Fruit fly (Drosophila melanogaster): ENCODE data around the gene Cyp28c1.

dm6 chrX:11858439-11858813 is 19.0 kb downstream of the Cyp28c1 start:
- TF ChIP-seq insv (optimal IDR thresholded peaks at IDR 0.05) (no peak), ttk (optimal IDR thresholded peaks at IDR 0.05) (no peak)

All from Kc167 (cell line).